Worm (Caenorhabditis elegans) whole organism, young adult: Measurements from ENCODE around the gene srx-101.
A peak's percentile ranks its signal among the peaks of the same experiment; 100 is the strongest.

ENCODE experiments used
- B0019.2 ChIP-seq: fragments of 200-800 bp; sonication (Bioruptor generic); conservative IDR thresholded peaks from 2 replicates; pipeline ENCODE4 v1.3.6; 2022; ENCODE audit warnings: missing genetic modification reagents, missing genetic modification characterization, missing compliant biosample characterization
- B0261.1 ChIP-seq: sonication (generic microtip); optimal IDR thresholded peaks from 2 replicates; lab custom pipeline; 2016; ENCODE audit warnings: mild to moderate bottlenecking, missing genetic modification characterization, moderate library complexity, missing compliant biosample characterization
- F49E8.2 ChIP-seq: sonication (generic microtip); optimal IDR thresholded peaks from 3 replicates; lab custom pipeline; 2017; ENCODE audit warnings: missing genetic modification characterization, mild to moderate bottlenecking, missing compliant biosample characterization, antibody characterized with exemption, moderate library complexity; ENCODE audit not compliant: insufficient read depth
- F52B5.7 ChIP-seq: sonication (generic microtip); optimal IDR thresholded peaks from 2 replicates; lab custom pipeline; 2016; ENCODE audit warnings: mild to moderate bottlenecking, missing genetic modification characterization, missing compliant biosample characterization
- F57C9.4 ChIP-seq: sonication (generic microtip); optimal IDR thresholded peaks from 2 replicates; lab custom pipeline; 2017; ENCODE audit warnings: mild to moderate bottlenecking, missing genetic modification characterization, missing compliant biosample characterization
- K12H6.12 ChIP-seq: fragments of 200-800 bp; sonication (Bioruptor generic); optimal IDR thresholded peaks from 2 replicates; lab custom pipeline; 2018; ENCODE audit warnings: mild to moderate bottlenecking, missing genetic modification characterization, missing compliant biosample characterization
- T07F8.4 ChIP-seq: sonication (generic microtip); optimal IDR thresholded peaks from 2 replicates; lab custom pipeline; 2016; ENCODE audit warnings: mild to moderate bottlenecking, missing genetic modification characterization, moderate library complexity, missing compliant biosample characterization
- Y67H2A.10 ChIP-seq: fragments of 200-800 bp; sonication (Bioruptor generic); conservative IDR thresholded peaks from 2 replicates; pipeline ENCODE4 v1.3.6; 2022; ENCODE audit warnings: missing genetic modification reagents, missing genetic modification characterization, missing compliant biosample characterization
- Y95B8A.8 ChIP-seq: fragments of 200-800 bp; sonication (Bioruptor generic); IDR thresholded peaks from 2 replicates; pipeline ENCODE4 v1.3.6; 2022; ENCODE audit warnings: missing genetic modification reagents, missing genetic modification characterization, missing compliant biosample characterization
- ZK185.1 ChIP-seq: sonication (generic microtip); optimal IDR thresholded peaks from 2 replicates; lab custom pipeline; 2016; ENCODE audit warnings: mild to moderate bottlenecking, missing genetic modification characterization, missing compliant biosample characterization; ENCODE audit not compliant: poor library complexity, severe bottlenecking
- akir-1 ChIP-seq: fragments of 200-800 bp; sonication (Bioruptor generic); optimal IDR thresholded peaks from 2 replicates; lab custom pipeline; 2018; ENCODE audit warnings: mild to moderate bottlenecking, missing genetic modification characterization, moderate library complexity, missing compliant biosample characterization
- ama-1 ChIP-seq, 3 experiments: fragments of 150-350 bp in 1 of 3; sonication (generic microtip) in 2 of 3; optimal IDR thresholded peaks; 2 replicates each; lab custom pipeline; 2014 to 2018; ENCODE audit warnings: missing biosample characterization in 2 of 3, missing genetic modification characterization in 2 of 3, missing genetic modification reagents in 2 of 3
- attf-5 ChIP-seq: fragments of 200-800 bp; sonication (Bioruptor generic); optimal IDR thresholded peaks from 2 replicates; lab custom pipeline; 2018; ENCODE audit warnings: mild to moderate bottlenecking, missing genetic modification characterization, missing compliant biosample characterization
- cebp-1 ChIP-seq, 2 experiments: fragments of 200-800 bp in 1 of 2; sonication (Bioruptor generic) in 1 of 2; sonication (generic microtip) in 1 of 2; IDR thresholded peaks in 1 of 2; optimal IDR thresholded peaks in 1 of 2; 2 replicates each; pipeline versions ENCODE4 v1.3.6 to Lab custom; 2017 to 2022; ENCODE audit warnings: missing compliant biosample characterization in 2 of 2, missing genetic modification characterization in 2 of 2, mild to moderate bottlenecking in 1 of 2, missing genetic modification reagents in 1 of 2, moderate library complexity in 1 of 2
- die-1 ChIP-seq: sonication (generic microtip); optimal IDR thresholded peaks from 2 replicates; lab custom pipeline; 2016; ENCODE audit warnings: missing genotype, mild to moderate bottlenecking, missing genetic modification characterization, missing compliant biosample characterization
- dpl-1 ChIP-seq: fragments of 150-350 bp; optimal IDR thresholded peaks from 2 replicates; lab custom pipeline; 2014; ENCODE audit warnings: missing biosample characterization, missing genetic modification reagents, missing genetic modification characterization
- efl-1 ChIP-seq: fragments of 150-350 bp; optimal IDR thresholded peaks from 2 replicates; lab custom pipeline; 2014; ENCODE audit warnings: missing biosample characterization, missing genetic modification reagents, missing genetic modification characterization
- egrh-3 ChIP-seq: fragments of 200-800 bp; sonication (Bioruptor generic); IDR thresholded peaks from 2 replicates; pipeline ENCODE4 v1.3.6; 2022; ENCODE audit warnings: missing genetic modification reagents, missing genetic modification characterization, missing compliant biosample characterization
- fkh-3 ChIP-seq: sonication (generic microtip); optimal IDR thresholded peaks from 2 replicates; lab custom pipeline; 2016; ENCODE audit warnings: mild to moderate bottlenecking, missing genetic modification characterization, missing compliant biosample characterization
- gei-17 ChIP-seq: fragments of 200-800 bp; sonication (Bioruptor generic); optimal IDR thresholded peaks from 2 replicates; lab custom pipeline; 2018; ENCODE audit warnings: mild to moderate bottlenecking, missing genetic modification characterization, missing compliant biosample characterization
- him-1 ChIP-seq: sonication (generic microtip); optimal IDR thresholded peaks from 2 replicates; lab custom pipeline; 2016; ENCODE audit warnings: missing genotype, missing genetic modification reagents, missing genetic modification characterization, missing compliant biosample characterization
- hmg-1.2 ChIP-seq: fragments of 200-800 bp; sonication (Bioruptor generic); IDR thresholded peaks from 2 replicates; pipeline ENCODE4 v1.3.6; 2022; ENCODE audit warnings: missing genetic modification reagents, missing genetic modification characterization, missing compliant biosample characterization
- hrde-1 ChIP-seq: sonication (generic microtip); optimal IDR thresholded peaks from 2 replicates; lab custom pipeline; 2016; ENCODE audit warnings: missing genetic modification characterization, mild to moderate bottlenecking, missing compliant biosample characterization, moderate library complexity, missing genotype, missing genetic modification reagents, borderline replicate concordance
- lin-35 ChIP-seq, 3 experiments: fragments of 150-350 bp in 2 of 3; sonication (generic microtip) in 1 of 3; optimal IDR thresholded peaks; 2 replicates each; lab custom pipeline; 2014 to 2018; ENCODE audit warnings: missing biosample characterization in 3 of 3, missing genetic modification characterization in 3 of 3, missing genetic modification reagents in 3 of 3
- lin-40 ChIP-seq: sonication (generic microtip); optimal IDR thresholded peaks from 2 replicates; lab custom pipeline; 2016; ENCODE audit warnings: missing genetic modification characterization, mild to moderate bottlenecking, missing compliant biosample characterization, missing genotype, missing genetic modification reagents
- lsl-1 ChIP-seq: fragments of 200-800 bp; sonication (Bioruptor generic); optimal IDR thresholded peaks from 2 replicates; lab custom pipeline; 2018; ENCODE audit warnings: mild to moderate bottlenecking, missing genetic modification characterization, moderate library complexity, missing compliant biosample characterization
- madf-6 ChIP-seq: fragments of 200-800 bp; sonication (Bioruptor generic); IDR thresholded peaks from 2 replicates; pipeline ENCODE4 v1.3.6; 2022; ENCODE audit warnings: missing genetic modification reagents, missing genetic modification characterization, missing compliant biosample characterization
- madf-8 ChIP-seq: fragments of 200-800 bp; sonication (Bioruptor generic); conservative IDR thresholded peaks from 2 replicates; pipeline ENCODE4 v1.3.6; 2022; ENCODE audit warnings: missing genetic modification reagents, missing genetic modification characterization, missing compliant biosample characterization
- mxl-1 ChIP-seq: sonication (generic microtip); optimal IDR thresholded peaks from 2 replicates; lab custom pipeline; 2016; ENCODE audit warnings: missing genetic modification characterization, missing compliant biosample characterization
- nhr-120 ChIP-seq: fragments of 200-800 bp; sonication (Bioruptor generic); IDR thresholded peaks from 2 replicates; pipeline ENCODE4 v1.3.6; 2022; ENCODE audit warnings: missing genetic modification characterization, missing compliant biosample characterization
- nhr-179 ChIP-seq: sonication (generic microtip); optimal IDR thresholded peaks from 2 replicates; lab custom pipeline; 2016; ENCODE audit warnings: mild to moderate bottlenecking, missing genetic modification characterization, missing compliant biosample characterization
- rec-8 ChIP-seq, 2 experiments: sonication (generic microtip); optimal IDR thresholded peaks; 2 replicates each; lab custom pipeline; 2016; ENCODE audit warnings: mild to moderate bottlenecking in 2 of 2, missing genetic modification characterization in 2 of 2, missing genetic modification reagents in 2 of 2, missing genotype in 2 of 2, missing biosample characterization in 1 of 2, missing compliant biosample characterization in 1 of 2, moderate library complexity in 1 of 2
- snpc-4 ChIP-seq, 5 experiments: fragments of 150-350 bp in 1 of 5; sonication (generic microtip) in 4 of 5; optimal IDR thresholded peaks; 2 replicates each; lab custom pipeline; 2014 to 2018; ENCODE audit warnings: missing genetic modification characterization in 5 of 5, missing biosample characterization in 3 of 5, antibody characterized with exemption in 2 of 5, mild to moderate bottlenecking in 2 of 5, missing compliant biosample characterization in 2 of 5, missing genotype in 2 of 5, moderate library complexity in 2 of 5, missing genetic modification reagents in 1 of 5
- tlf-1 ChIP-seq: fragments of 200-800 bp; sonication (Bioruptor generic); optimal IDR thresholded peaks from 2 replicates; lab custom pipeline; 2018; ENCODE audit warnings: mild to moderate bottlenecking, missing genetic modification characterization, missing compliant biosample characterization
- zfh-2 ChIP-seq: fragments of 200-800 bp; sonication (Bioruptor generic); conservative IDR thresholded peaks from 2 replicates; pipeline ENCODE4 v1.3.6; 2022; ENCODE audit warnings: missing genetic modification reagents, missing genetic modification characterization, missing compliant biosample characterization
- ztf-26 ChIP-seq: sonication (generic microtip); optimal IDR thresholded peaks from 2 replicates; lab custom pipeline; 2017; ENCODE audit warnings: missing genetic modification characterization, missing compliant biosample characterization
- ztf-6 ChIP-seq: fragments of 200-800 bp; sonication (Bioruptor generic); IDR thresholded peaks from 2 replicates; pipeline ENCODE4 v1.3.6; 2022; ENCODE audit warnings: missing genetic modification reagents, missing genetic modification characterization, missing compliant biosample characterization

Gene srx-101

ce11 chrII:3690646-3691045 is at the start of gene srx-101:
srx-101 (minus strand) TSS chrII:3690746.
- TF ChIP-seq lin-40 (tag; lab: Kevin White, UChicago) = no peak
- TF ChIP-seq lsl-1 (GFP tag; lab: Kevin White, UChicago) = no peak
- no peak for TF ChIP-seq F49E8.2
- TF ChIP-seq B0019.2 (GFP tag; lab: Robert Waterston, UW) = no peak
- no peak for TF ChIP-seq hrde-1 (tag; lab: Kevin White, UChicago)
- no peak for TF ChIP-seq ZK185.1
- no peak for TF ChIP-seq Y67H2A.10 (GFP tag; lab: Robert Waterston, UW)
- TF ChIP-seq cebp-1 (GFP tag; IDR thresholded peaks at IDR 0.05; lab: Robert Waterston, UW) = no peak
- no peak for TF ChIP-seq cebp-1 (tag; optimal IDR thresholded peaks at IDR 0.05; lab: Kevin White, UChicago)
- no peak for TF ChIP-seq attf-5
- no peak for TF ChIP-seq nhr-179
- TF ChIP-seq Y95B8A.8 (GFP tag; lab: Robert Waterston, UW) = no peak
- TF ChIP-seq F52B5.7 (tag; lab: Kevin White, UChicago) = no peak
- TF ChIP-seq tlf-1 = no peak

ce11 chrII:3739647-3740046 is 49.1 kb upstream of the srx-101 start, which contains the start of gene F12E12.2:
F12E12.2 (plus strand) TSS chrII:3739947.
- TF ChIP-seq nhr-120 = no peak
- TF ChIP-seq, all 124 proteins: peak for 0

- TF ChIP-seq T07F8.4 (tag; lab: Kevin White, UChicago) (no peak), dpl-1 (GFP tag; lab: Kevin White, UChicago) (peak; percentile 7), lin-40 (tag; lab: Kevin White, UChicago) (no peak), him-1 (tag; lab: Kevin White, UChicago) (no peak), madf-6 (GFP tag; lab: Robert Waterston, UW) (peak; percentile 58), fkh-3 (tag; lab: Kevin White, UChicago) (no peak), attf-5 (no peak), madf-8 (GFP tag; lab: Robert Waterston, UW) (peak; percentile 27; the same call in 1 of the 2 replicates), efl-1 (peak; percentile 57), lin-35 (GFP tag; optimal IDR thresholded peaks at IDR 0.05; lab: Kevin White, UChicago) (no peak), hmg-1.2 (GFP tag; lab: Robert Waterston, UW) (peak; percentile 33; the same call in 1 of the 2 replicates), snpc-4 (GFP tag; optimal IDR thresholded peaks at IDR 0.05; lab: Kevin White, UChicago) (no peak), snpc-4 (tag; optimal IDR thresholded peaks at IDR 0.05; lab: Kevin White, UChicago) (no peak), K12H6.12 (tag; lab: Kevin White, UChicago) (no peak)
Measured at ce11 chrII:3736893-3737375, 46.4 kb upstream of the srx-101 start, which contains the start of gene F12E12.6. F12E12.6 (minus strand) TSS chrII:3736943.

ce11 chrII:3731723-3732122 is 41.2 kb upstream of the srx-101 start, which contains the start of the genes sdz-12 and bath-31:
sdz-12 (minus strand) TSS chrII:3731823.
bath-31 (plus strand) TSS chrII:3731973.
- TF ChIP-seq rec-8 (tag; optimal IDR thresholded peaks at IDR 0.05; lab: Kevin White, UChicago) (no peak), madf-6 (GFP tag; lab: Robert Waterston, UW) (no peak), ama-1 (optimal IDR thresholded peaks at IDR 0.05; lab: Kevin White, UChicago) (no peak), ama-1 (GFP tag; optimal IDR thresholded peaks at IDR 0.05; lab: Kevin White, UChicago) (no peak), zfh-2 (no peak), ztf-6 (GFP tag; lab: Robert Waterston, UW) (no peak), egrh-3 (GFP tag; lab: Robert Waterston, UW) (no peak), ztf-26 (tag; lab: Kevin White, UChicago) (no peak), T07F8.4 (tag; lab: Kevin White, UChicago) (no peak), B0261.1 (tag; lab: Kevin White, UChicago) (no peak), F57C9.4 (tag; lab: Kevin White, UChicago) (no peak), mxl-1 (tag; lab: Kevin White, UChicago) (no peak), die-1 (tag; lab: Kevin White, UChicago) (no peak), gei-17 (no peak), akir-1 (GFP tag; lab: Kevin White, UChicago) (no peak)
- TF ChIP-seq, all 124 proteins: peak for 0
